Fruit fly (Drosophila melanogaster): Measurements from ENCODE around the gene CG4887.

The CG4887 gene

dm6 chr2L:1185642-1186497 is 13.1 kb downstream of the CG4887 start, which contains the start of gene CG5001 (continued):
- TF ChIP-seq sim (GFP tag; IDR thresholded peaks at IDR 0.05): peak; percentile 83
- peak; percentile 58 for TF ChIP-seq Mes4 (GFP tag; optimal IDR thresholded peaks at IDR 0.05)
- TF ChIP-seq Jarid2 (GFP tag; optimal IDR thresholded peaks at IDR 0.05): peak; percentile 83
- peak; percentile 87 for TF ChIP-seq nmo (GFP tag; optimal IDR thresholded peaks at IDR 0.05)
- TF ChIP-seq Dref (GFP tag; IDR thresholded peaks at IDR 0.05): 0 out of 2 replicates have a peak, but pooled peaks have one; percentile 9
- TF ChIP-seq HHEX (GFP tag; optimal IDR thresholded peaks at IDR 0.05): peak; percentile 85
- peak; percentile 67 for TF ChIP-seq chn (GFP tag; optimal IDR thresholded peaks at IDR 0.05)
- TF ChIP-seq CG10462 (GFP tag; optimal IDR thresholded peaks at IDR 0.05): peak; percentile 50
- peak; percentile 28 for TF ChIP-seq Atf3 (GFP tag; optimal IDR thresholded peaks at IDR 0.05)
- TF ChIP-seq Bdp1 (GFP tag; optimal IDR thresholded peaks at IDR 0.05): peak; percentile 28
- no peak for TF ChIP-seq CG15479 (GFP tag; optimal IDR thresholded peaks at IDR 0.05)
- TF ChIP-seq Blimp-1 (GFP tag; optimal IDR thresholded peaks at IDR 0.05): peak; percentile 92
- peak; percentile 39 for TF ChIP-seq ash1 (GFP tag; optimal IDR thresholded peaks at IDR 0.05)
- TF ChIP-seq CG31441 (GFP tag; IDR thresholded peaks at IDR 0.05): no peak; the same call in 1 of the 2 replicates
- TF ChIP-seq tna (GFP tag; IDR thresholded peaks at IDR 0.05; ENCODE audit: partially characterized antibody): no peak
- no peak for TF ChIP-seq Tbp (GFP tag; optimal IDR thresholded peaks at IDR 0.05)
- TF ChIP-seq CG2199 (GFP tag; IDR thresholded peaks at IDR 0.05): peak; percentile 42; the same call in 1 of the 3 replicates
- peak; percentile 76 for TF ChIP-seq CG10209 (GFP tag; optimal IDR thresholded peaks at IDR 0.05)
- peak; percentile 93 for TF ChIP-seq Xrp1 (GFP tag; IDR thresholded peaks at IDR 0.05)
- TF ChIP-seq tup (GFP tag; optimal IDR thresholded peaks at IDR 0.05): no peak
- TF ChIP-seq CG3163 (GFP tag; optimal IDR thresholded peaks at IDR 0.05): peak; percentile 66
- TF ChIP-seq vfl (GFP tag; optimal IDR thresholded peaks at IDR 0.05): peak; percentile 47
- peak; percentile 84 for TF ChIP-seq ttk (GFP tag; IDR thresholded peaks at IDR 0.05)
- peak; percentile 33 for TF ChIP-seq her (GFP tag; optimal IDR thresholded peaks at IDR 0.05)
- peak; percentile 54 for TF ChIP-seq cato (GFP tag; optimal IDR thresholded peaks at IDR 0.05; ENCODE audit: borderline replicate concordance)
- TF ChIP-seq CG10147 (GFP tag; optimal IDR thresholded peaks at IDR 0.05): peak; percentile 80
- TF ChIP-seq CG3407 (GFP tag; optimal IDR thresholded peaks at IDR 0.05): no peak
- peak; percentile 61 for TF ChIP-seq Adf1 (GFP tag; IDR thresholded peaks at IDR 0.05)
- TF ChIP-seq cg (GFP tag; optimal IDR thresholded peaks at IDR 0.05): peak; percentile 62
- peak; percentile 75 for TF ChIP-seq ems (GFP tag; optimal IDR thresholded peaks at IDR 0.05)
- TF ChIP-seq zfh2 (GFP tag; optimal IDR thresholded peaks at IDR 0.05): peak; percentile 58
- no peak for TF ChIP-seq CG8478 (optimal IDR thresholded peaks at IDR 0.05)
- no peak for TF ChIP-seq CG30020 (tag; optimal IDR thresholded peaks at IDR 0.05)
- no peak for TF ChIP-seq CG15073 (GFP tag; optimal IDR thresholded peaks at IDR 0.05)
- no peak for TF ChIP-seq CG6791 (GFP tag; IDR thresholded peaks at IDR 0.05; ENCODE audit: partially characterized antibody)
- peak; percentile 88 for TF ChIP-seq Atf6 (GFP tag; IDR thresholded peaks at IDR 0.05)
- TF ChIP-seq dmrt99B (tag; optimal IDR thresholded peaks at IDR 0.05): no peak
- TF ChIP-seq gsb-n (tag; optimal IDR thresholded peaks at IDR 0.05): peak; percentile 88
- TF ChIP-seq CG17328 (GFP tag; IDR thresholded peaks at IDR 0.05): peak; percentile 86
- TF ChIP-seq Hr51 (GFP tag; optimal IDR thresholded peaks at IDR 0.05): peak; percentile 24 to 92
- TF ChIP-seq Ets65A (GFP tag): peak; percentile 8
- TF ChIP-seq CG8944 (GFP tag; optimal IDR thresholded peaks at IDR 0.05): peak; percentile 50
- TF ChIP-seq CG15514 (GFP tag; optimal IDR thresholded peaks at IDR 0.05): peak; percentile 93
- 0 out of 2 replicates have a peak, but pooled peaks have one; percentile 39 for TF ChIP-seq CG10959 (GFP tag; IDR thresholded peaks at IDR 0.05)
- peak; percentile 86 for TF ChIP-seq Dek (tag; optimal IDR thresholded peaks at IDR 0.05)
- TF ChIP-seq ERR (GFP tag; optimal IDR thresholded peaks at IDR 0.05): peak; percentile 50
- TF ChIP-seq CG17829 (tag; optimal IDR thresholded peaks at IDR 0.05): peak; percentile 91
- peak; percentile 77 for TF ChIP-seq CG10543 (GFP tag; optimal IDR thresholded peaks at IDR 0.05)
- TF ChIP-seq CG3838 (GFP tag; optimal IDR thresholded peaks at IDR 0.05): no peak
